Fruit fly (Drosophila melanogaster) whole organism, embryonic: ENCODE measurements around the gene CG32985.

Experiments used
- Asciz ChIP-seq: fragments of 200-800 bp; sonication (Bioruptor generic); optimal IDR thresholded peaks from 2 replicates; lab custom pipeline; 2017; ENCODE audit warnings: missing biosample characterization, mild to moderate bottlenecking, missing genetic modification characterization, missing genetic modification reagents
- CG10147 ChIP-seq: fragments of 200-800 bp; sonication (Bioruptor generic); optimal IDR thresholded peaks from 2 replicates; lab custom pipeline; 2019; ENCODE audit warnings: missing biosample characterization, mild to moderate bottlenecking, missing genetic modification characterization, moderate library complexity
- CG10366 ChIP-seq: fragments of 200-800 bp; sonication (Bioruptor generic); IDR thresholded peaks from 2 replicates; pipeline ENCODE4 v1.3.6; 2022; ENCODE audit warnings: missing biosample characterization, missing genetic modification characterization
- CG10462 ChIP-seq: fragments of 200-800 bp; sonication (Bioruptor generic); optimal IDR thresholded peaks from 2 replicates; lab custom pipeline; 2016; ENCODE audit warnings: missing biosample characterization, missing genetic modification characterization
- CG10979 ChIP-seq: fragments of 200-800 bp; sonication (Bioruptor generic); optimal IDR thresholded peaks from 2 replicates; lab custom pipeline; 2018; ENCODE audit warnings: missing biosample characterization, mild to moderate bottlenecking, missing genetic modification characterization, moderate library complexity
- CG12104 ChIP-seq: fragments of 200-800 bp; sonication (Bioruptor generic); optimal IDR thresholded peaks from 3 replicates; lab custom pipeline; 2016; ENCODE audit warnings: missing biosample characterization, missing genetic modification characterization
- CG14050 ChIP-seq: fragments of 200-800 bp; sonication (Bioruptor generic); IDR thresholded peaks from 3 replicates; pipeline ENCODE4 v1.3.6; 2022; ENCODE audit warnings: missing biosample characterization, missing genetic modification characterization
- CG2120 ChIP-seq: fragments of 200-800 bp; sonication (Bioruptor generic); optimal IDR thresholded peaks from 3 replicates; lab custom pipeline; 2016; ENCODE audit warnings: missing biosample characterization, missing genetic modification characterization
- CG2202 ChIP-seq: fragments of 200-800 bp; sonication (Bioruptor generic); optimal IDR thresholded peaks from 2 replicates; lab custom pipeline; 2018; ENCODE audit warnings: missing biosample characterization, mild to moderate bottlenecking, missing genetic modification characterization
- CG2712 ChIP-seq: fragments of 200-800 bp; optimal IDR thresholded peaks from 3 replicates; lab custom pipeline; 2019; ENCODE audit warnings: missing biosample characterization, mild to moderate bottlenecking, missing genetic modification characterization, moderate library complexity
- CG33213 ChIP-seq: fragments of 200-800 bp; sonication (Bioruptor generic); optimal IDR thresholded peaks from 3 replicates; lab custom pipeline; 2016; ENCODE audit warnings: missing biosample characterization, missing genetic modification characterization
- CG42726 ChIP-seq: fragments of 200-800 bp; sonication (Bioruptor generic); IDR thresholded peaks from 2 replicates; pipeline ENCODE4 v1.3.6; 2022; ENCODE audit warnings: missing biosample characterization, missing genetic modification characterization; ENCODE audit not compliant: partially characterized antibody
- CG4424 ChIP-seq: fragments of 200-800 bp; sonication (Bioruptor generic); optimal IDR thresholded peaks from 3 replicates; lab custom pipeline; 2016; ENCODE audit warnings: missing biosample characterization, missing genetic modification characterization
- CG4854 ChIP-seq: fragments of 200-800 bp; sonication (Bioruptor generic); optimal IDR thresholded peaks from 2 replicates; lab custom pipeline; 2016; ENCODE audit warnings: missing biosample characterization, missing genetic modification characterization, inconsistent platforms
- CG6254 ChIP-seq: fragments of 200-800 bp; sonication (Bioruptor generic); optimal IDR thresholded peaks from 3 replicates; lab custom pipeline; 2017; ENCODE audit warnings: mild to moderate bottlenecking, missing biosample characterization, missing genetic modification reagents, missing genetic modification characterization
- CG6854 ChIP-seq: fragments of 200-800 bp; sonication (Bioruptor generic); optimal IDR thresholded peaks from 3 replicates; lab custom pipeline; 2017; ENCODE audit warnings: missing biosample characterization, mild to moderate bottlenecking, missing genetic modification characterization
- CG8290 ChIP-seq, 3 experiments: fragments of 200-800 bp; sonication (Bioruptor generic); optimal IDR thresholded peaks; 2 replicates each; lab custom pipeline; 2016 to 2019; ENCODE audit warnings: missing biosample characterization in 3 of 3, missing genetic modification characterization in 3 of 3, mild to moderate bottlenecking in 2 of 3, moderate library complexity in 1 of 3
- CG8478 ChIP-seq: fragments of >200 bp; optimal IDR thresholded peaks from 2 replicates; lab custom pipeline; 2018
- CG8944 ChIP-seq: fragments of 200-800 bp; sonication (Bioruptor generic); optimal IDR thresholded peaks from 3 replicates; lab custom pipeline; 2016; ENCODE audit warnings: missing biosample characterization, missing genetic modification characterization
- CG9932 ChIP-seq: fragments of 200-800 bp; sonication (Bioruptor generic); IDR thresholded peaks from 2 replicates; pipeline ENCODE4 v1.3.6; 2022; ENCODE audit warnings: missing biosample characterization, missing genetic modification characterization
- D19B ChIP-seq: fragments of 200-800 bp; sonication (Bioruptor generic); optimal IDR thresholded peaks from 2 replicates; lab custom pipeline; 2017; ENCODE audit warnings: missing biosample characterization, mild to moderate bottlenecking, missing genetic modification characterization
- Dad ChIP-seq: fragments of 200-800 bp; sonication (Bioruptor generic); optimal IDR thresholded peaks from 3 replicates; lab custom pipeline; 2016; ENCODE audit warnings: missing biosample characterization, missing genetic modification characterization
- Dref ChIP-seq: fragments of 200-800 bp; sonication (Bioruptor generic); IDR thresholded peaks from 2 replicates; pipeline ENCODE4 v1.3.6; 2022; ENCODE audit warnings: missing biosample characterization, missing genetic modification characterization
- Eip74EF ChIP-seq, 2 experiments: fragments of 200-800 bp in 1 of 2; fragments of >200 bp in 1 of 2; sonication (Bioruptor generic) in 1 of 2; optimal IDR thresholded peaks; 2 replicates each; lab custom pipeline; 2017 to 2019; ENCODE audit warnings: missing biosample characterization in 2 of 2, missing genetic modification characterization in 2 of 2, mild to moderate bottlenecking in 1 of 2, moderate library complexity in 1 of 2
- Ets65A ChIP-seq: fragments of 200-800 bp; sonication (Bioruptor generic); peaks from one replicate; lab custom pipeline; 2016; ENCODE audit warnings: missing biosample characterization, missing genetic modification characterization
- GATAe ChIP-seq: fragments of 200-800 bp; sonication (Bioruptor generic); conservative IDR thresholded peaks from 2 replicates; pipeline ENCODE4 v1.3.6; 2022; ENCODE audit warnings: missing biosample characterization, missing genetic modification characterization
- HmgZ ChIP-seq: fragments of 200-800 bp; sonication (Bioruptor generic); optimal IDR thresholded peaks from 2 replicates; lab custom pipeline; 2018; ENCODE audit warnings: missing biosample characterization, mild to moderate bottlenecking, missing genetic modification characterization
- Hr78 ChIP-seq, 2 experiments: fragments of 200-800 bp in 1 of 2; fragments of >200 bp in 1 of 2; sonication (Bioruptor generic) in 1 of 2; optimal IDR thresholded peaks; 2 replicates each; lab custom pipeline; 2017 to 2019; ENCODE audit warnings: missing biosample characterization in 2 of 2, missing genetic modification characterization in 2 of 2, mild to moderate bottlenecking in 1 of 2, moderate library complexity in 1 of 2
- Jarid2 ChIP-seq: fragments of 200-800 bp; sonication (Bioruptor generic); optimal IDR thresholded peaks from 3 replicates; lab custom pipeline; 2017; ENCODE audit warnings: mild to moderate bottlenecking, missing biosample characterization, missing genetic modification reagents, missing genetic modification characterization
- Lpt ChIP-seq: fragments of >200 bp; optimal IDR thresholded peaks from 2 replicates; lab custom pipeline; 2018; ENCODE audit warnings: missing biosample characterization, missing genetic modification characterization
- Nf-YB ChIP-seq: fragments of 200-800 bp; sonication (Bioruptor generic); optimal IDR thresholded peaks from 3 replicates; lab custom pipeline; 2019; ENCODE audit warnings: missing biosample characterization, mild to moderate bottlenecking, missing genetic modification characterization, moderate library complexity
- Optix ChIP-seq: fragments of 200-800 bp; sonication (Bioruptor generic); IDR thresholded peaks from 3 replicates; pipeline ENCODE4 v1.3.6; 2022; ENCODE audit warnings: missing biosample characterization, missing genetic modification characterization
- Sin3A ChIP-seq: fragments of >200 bp; optimal IDR thresholded peaks from 2 replicates; lab custom pipeline; 2018
- Trl ChIP-seq, 3 experiments: fragments of >200 bp in 2 of 3; fragments of 200-800 bp in 1 of 3; sonication (Bioruptor generic) in 1 of 3; optimal IDR thresholded peaks; 2 replicates in 1 of 3; 3 replicates in 2 of 3; lab custom pipeline; 2016 to 2017; ENCODE audit warnings: missing biosample characterization in 1 of 3, missing genetic modification characterization in 1 of 3
- YL-1 ChIP-seq: fragments of 200-800 bp; sonication (Bioruptor generic); optimal IDR thresholded peaks from 3 replicates; lab custom pipeline; 2017; ENCODE audit warnings: missing biosample characterization, mild to moderate bottlenecking, missing genetic modification characterization
- ap ChIP-seq: fragments of 200-800 bp; sonication (Bioruptor generic); IDR thresholded peaks from 2 replicates; pipeline ENCODE4 v1.3.6; 2022; ENCODE audit warnings: missing biosample characterization, missing genetic modification characterization
- bcd ChIP-seq: fragments of 200-800 bp; sonication (Bioruptor generic); optimal IDR thresholded peaks from 2 replicates; lab custom pipeline; 2017; ENCODE audit warnings: missing biosample characterization, mild to moderate bottlenecking, missing genetic modification characterization
- disco-r ChIP-seq: fragments of 200-800 bp; sonication (Bioruptor generic); optimal IDR thresholded peaks from 2 replicates; lab custom pipeline; 2016; ENCODE audit warnings: missing biosample characterization, missing genetic modification characterization
- dmrt99B ChIP-seq: fragments of 200-800 bp; sonication (Bioruptor generic); optimal IDR thresholded peaks from 2 replicates; lab custom pipeline; 2018; ENCODE audit warnings: missing biosample characterization, mild to moderate bottlenecking, missing genetic modification characterization, moderate library complexity
- gsb-n ChIP-seq: fragments of 200-800 bp; sonication (Bioruptor generic); optimal IDR thresholded peaks from 3 replicates; lab custom pipeline; 2018; ENCODE audit warnings: missing biosample characterization, mild to moderate bottlenecking, missing genetic modification characterization
- gt ChIP-seq: fragments of 200-800 bp; sonication (Bioruptor generic); IDR thresholded peaks from 2 replicates; pipeline ENCODE4 v1.3.6; 2022; ENCODE audit warnings: missing biosample characterization, missing genetic modification characterization
- hb ChIP-seq: fragments of 200-800 bp; sonication (Bioruptor generic); IDR thresholded peaks from 3 replicates; pipeline ENCODE4 v1.3.6; 2022; ENCODE audit warnings: missing biosample characterization, missing genetic modification characterization; ENCODE audit not compliant: partially characterized antibody
- knrl ChIP-seq: fragments of 200-800 bp; sonication (Bioruptor generic); IDR thresholded peaks from 3 replicates; pipeline ENCODE4 v1.3.6; 2022; ENCODE audit warnings: missing biosample characterization, missing genetic modification characterization; ENCODE audit not compliant: partially characterized antibody
- pan ChIP-seq, 4 experiments: fragments of >200 bp in 3 of 4; fragments of 200-800 bp in 1 of 4; sonication (Bioruptor generic) in 1 of 4; optimal IDR thresholded peaks in 3 of 4; IDR thresholded peaks in 1 of 4; 2 replicates each; pipeline versions ENCODE4 v1.3.6 to Lab custom; 2017 to 2022; ENCODE audit warnings: missing biosample characterization in 2 of 4, missing genetic modification characterization in 2 of 4, mixed read lengths in 1 of 4
- pfk ChIP-seq: fragments of 200-800 bp; sonication (Bioruptor generic); optimal IDR thresholded peaks from 2 replicates; lab custom pipeline; 2018; ENCODE audit warnings: missing biosample characterization, mild to moderate bottlenecking, missing genetic modification characterization, moderate library complexity
- row ChIP-seq: fragments of 200-800 bp; sonication (Bioruptor generic); IDR thresholded peaks from 3 replicates; pipeline ENCODE4 v1.3.6; 2022; ENCODE audit warnings: missing biosample characterization, missing genetic modification characterization
- so ChIP-seq: fragments of 200-800 bp; sonication (Bioruptor generic); IDR thresholded peaks from 3 replicates; pipeline ENCODE4 v1.3.6; 2022; ENCODE audit warnings: missing biosample characterization, missing genetic modification characterization
- tio ChIP-seq: fragments of 200-800 bp; sonication (Bioruptor generic); optimal IDR thresholded peaks from 2 replicates; lab custom pipeline; 2017; ENCODE audit warnings: missing biosample characterization, missing genetic modification characterization, inconsistent platforms
- trh ChIP-seq: fragments of 200-800 bp; sonication (Bioruptor generic); optimal IDR thresholded peaks from 2 replicates; lab custom pipeline; 2016; ENCODE audit warnings: missing biosample characterization, missing genetic modification characterization
- tx ChIP-seq: fragments of 200-800 bp; sonication (Bioruptor generic); optimal IDR thresholded peaks from 2 replicates; lab custom pipeline; 2016; ENCODE audit warnings: missing biosample characterization, missing genetic modification characterization

Gene CG32985

DNA sequence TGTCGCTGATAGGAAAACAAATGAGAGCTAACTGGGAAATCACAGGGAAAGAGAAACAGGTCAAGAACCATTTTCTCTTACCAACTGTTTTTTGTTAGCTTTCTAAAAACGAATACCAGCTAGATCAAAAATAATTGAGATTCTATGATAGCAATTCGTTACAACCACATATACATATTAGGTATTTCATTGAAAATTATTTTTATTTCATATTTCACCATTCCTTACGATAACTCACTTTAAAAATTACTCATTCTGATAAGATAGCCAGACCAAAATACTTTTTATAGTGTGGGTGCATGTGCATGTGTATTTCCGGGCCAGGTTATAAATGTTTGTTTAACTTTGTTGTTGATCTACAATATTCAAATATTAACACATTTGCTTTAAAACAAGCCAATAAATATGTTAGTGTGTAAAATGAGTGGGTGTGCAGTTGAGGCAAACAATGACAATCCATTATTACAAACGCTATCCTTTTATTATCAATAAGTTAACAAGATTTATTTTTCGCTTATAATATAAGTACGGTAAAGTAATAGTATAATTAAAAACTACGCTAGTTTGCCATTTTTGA lies 24.4 kb upstream of the CG32985 start (continued):
- TF ChIP-seq YL-1 (GFP tag; lab: Kevin White, UChicago) = no peak
- no peak for TF ChIP-seq Jarid2
- no peak for TF ChIP-seq CG6854 (GFP tag; lab: Kevin White, UChicago)
- TF ChIP-seq row = no peak
- TF ChIP-seq Ets65A (GFP tag; lab: Kevin White, UChicago) = no peak
- TF ChIP-seq Nf-YB (GFP tag; lab: Kevin White, UChicago) = no peak
- no peak for TF ChIP-seq Dad
- TF ChIP-seq CG10366 = no peak
- TF ChIP-seq trh (GFP tag; lab: Kevin White, UChicago) = no peak
- TF ChIP-seq dmrt99B (tag; lab: Kevin White, UChicago) = peak; percentile 33
- TF ChIP-seq CG6254 = no peak
- TF ChIP-seq CG8944 (GFP tag; lab: Kevin White, UChicago) = no peak
- no peak for TF ChIP-seq CG4854
- TF ChIP-seq Hr78 (GFP tag; optimal IDR thresholded peaks at IDR 0.05; lab: Kevin White, UChicago) = no peak
- TF ChIP-seq CG10462 (GFP tag; lab: Kevin White, UChicago) = no peak
- TF ChIP-seq CG10147 = no peak
- no peak for TF ChIP-seq CG2120
- TF ChIP-seq gsb-n (tag; lab: Kevin White, UChicago) = no peak
- TF ChIP-seq CG12104 (GFP tag; lab: Kevin White, UChicago) = no peak
- no peak for TF ChIP-seq disco-r (GFP tag; lab: Kevin White, UChicago)
- TF ChIP-seq CG2202 (tag; lab: Kevin White, UChicago) = no peak
- no peak for TF ChIP-seq CG42726
- no peak for TF ChIP-seq CG10979 (tag; lab: Kevin White, UChicago)
- TF ChIP-seq Sin3A = no peak
- no peak for TF ChIP-seq Optix (GFP tag; lab: Robert Waterston, UW)
- TF ChIP-seq CG8478 = no peak
- TF ChIP-seq GATAe = no peak
- TF ChIP-seq CG14050 = no peak
- TF ChIP-seq gt (GFP tag; lab: Robert Waterston, UW) = no peak
- no peak for TF ChIP-seq HmgZ (tag; lab: Kevin White, UChicago)
- no peak for TF ChIP-seq pfk
- no peak for TF ChIP-seq ap (GFP tag; lab: Robert Waterston, UW)
- TF ChIP-seq bcd (GFP tag; lab: Kevin White, UChicago) = no peak
- TF ChIP-seq CG9932 (GFP tag; lab: Robert Waterston, UW) = no peak
- TF ChIP-seq CG4424 = no peak
- TF ChIP-seq CG33213 (GFP tag; lab: Kevin White, UChicago) = no peak
- no peak for TF ChIP-seq so (GFP tag; lab: Robert Waterston, UW)
- TF ChIP-seq pan (optimal IDR thresholded peaks at IDR 0.05; lab: Kevin White, UChicago) = no peak
- TF ChIP-seq pan (GFP tag; optimal IDR thresholded peaks at IDR 0.05 in 1 of 2, IDR thresholded peaks at IDR 0.05 in 1 of 2) = no peak
- TF ChIP-seq knrl (GFP tag; lab: Robert Waterston, UW) = no peak
- TF ChIP-seq Asciz = peak; percentile 67
- TF ChIP-seq tio (GFP tag; lab: Kevin White, UChicago) = no peak
- no peak for TF ChIP-seq Dref (GFP tag; lab: Robert Waterston, UW)
- no peak for TF ChIP-seq Lpt (GFP tag; lab: Kevin White, UChicago)
- TF ChIP-seq CG8290 (GFP tag; optimal IDR thresholded peaks at IDR 0.05; lab: Kevin White, UChicago) = no peak
- peak in 1 of 2 experiments; percentile 73 for TF ChIP-seq CG8290 (tag; optimal IDR thresholded peaks at IDR 0.05; lab: Kevin White, UChicago)
- no peak for TF ChIP-seq Trl (optimal IDR thresholded peaks at IDR 0.05; lab: Kevin White, UChicago)
- TF ChIP-seq Trl (GFP tag; optimal IDR thresholded peaks at IDR 0.05; lab: Kevin White, UChicago) = no peak
- no peak for TF ChIP-seq hb (GFP tag; lab: Robert Waterston, UW)
- TF ChIP-seq tx (GFP tag; lab: Kevin White, UChicago) = no peak
- TF ChIP-seq CG2712 (tag; lab: Kevin White, UChicago) = no peak
- peak in 1 of 2 experiments; percentile 60 for TF ChIP-seq Eip74EF (GFP tag; optimal IDR thresholded peaks at IDR 0.05; lab: Kevin White, UChicago)
- no peak for TF ChIP-seq D19B (GFP tag; lab: Kevin White, UChicago)
